Fruit fly (Drosophila melanogaster): Measurements from ENCODE around the gene CG13113.

The CG13113 gene

dm6 chr2L:9589176-9589575, 45.2 kb downstream of the CG13113 start, which contains the start of gene CG3841:
TSS of gene CG3841 (plus strand) at chr2L:9589476.
- no peak for TF ChIP-seq noc (tag; optimal IDR thresholded peaks at IDR 0.05)

dm6 chr2L:9591146-9591545, 47.2 kb downstream of the CG13113 start:
- TF ChIP-seq noc (tag; optimal IDR thresholded peaks at IDR 0.05): no peak
